Fruit fly (Drosophila melanogaster) whole organism, embryonic: Measurements from ENCODE around the gene Acn.
A peak's percentile ranks its signal among the peaks of the same experiment; 100 is the strongest.

Experiments
- B-H2 ChIP-seq: fragments of 200-800 bp; sonication (Bioruptor generic); optimal IDR thresholded peaks from 2 replicates; lab custom pipeline; 2018; ENCODE audit warnings: missing biosample characterization, mild to moderate bottlenecking, missing genetic modification characterization
- BEAF-32 ChIP-seq: fragments of 200-800 bp; sonication (Bioruptor generic); optimal IDR thresholded peaks from 3 replicates; lab custom pipeline; 2017; ENCODE audit warnings: missing biosample characterization, missing genetic modification characterization, mild to moderate bottlenecking, moderate library complexity, missing genetic modification reagents
- CG11695 ChIP-seq: fragments of 200-800 bp; sonication (Bioruptor generic); IDR thresholded peaks from 3 replicates; pipeline ENCODE4 v1.3.6; 2022; ENCODE audit warnings: missing biosample characterization, missing genetic modification characterization
- CG14965 ChIP-seq: fragments of 200-800 bp; sonication (Bioruptor generic); optimal IDR thresholded peaks from 2 replicates; lab custom pipeline; 2016; ENCODE audit warnings: missing biosample characterization, missing genetic modification characterization, borderline replicate concordance
- CG15479 ChIP-seq: fragments of 200-800 bp; sonication (Bioruptor generic); optimal IDR thresholded peaks from 3 replicates; lab custom pipeline; 2019; ENCODE audit warnings: missing biosample characterization, mild to moderate bottlenecking, missing genetic modification characterization, moderate library complexity
- CG15514 ChIP-seq: fragments of 200-800 bp; sonication (Bioruptor generic); optimal IDR thresholded peaks from 3 replicates; lab custom pipeline; 2017; ENCODE audit warnings: missing biosample characterization, missing genetic modification characterization, mild to moderate bottlenecking, moderate library complexity, missing genetic modification reagents
- CG15601 ChIP-seq: fragments of 200-800 bp; sonication (Bioruptor generic); optimal IDR thresholded peaks from 3 replicates; lab custom pipeline; 2019; ENCODE audit warnings: missing biosample characterization, mild to moderate bottlenecking, missing genetic modification characterization, moderate library complexity
- CG17359 ChIP-seq: fragments of 200-800 bp; sonication (Bioruptor generic); optimal IDR thresholded peaks from 3 replicates; lab custom pipeline; 2018; ENCODE audit warnings: missing biosample characterization, mild to moderate bottlenecking, missing genetic modification characterization, moderate library complexity
- CG17802 ChIP-seq: fragments of 200-800 bp; sonication (Bioruptor generic); optimal IDR thresholded peaks from 2 replicates; lab custom pipeline; 2018; ENCODE audit warnings: missing biosample characterization, mild to moderate bottlenecking, missing genetic modification characterization, moderate library complexity
- CG18011 ChIP-seq: fragments of 200-800 bp; sonication (Bioruptor generic); optimal IDR thresholded peaks from 2 replicates; lab custom pipeline; 2017; ENCODE audit warnings: missing biosample characterization, missing genetic modification characterization, mild to moderate bottlenecking, moderate library complexity, missing genotype
- CG32767 ChIP-seq: fragments of 200-800 bp; sonication (Bioruptor generic); IDR thresholded peaks from 2 replicates; pipeline ENCODE4 v1.3.6; 2022; ENCODE audit warnings: missing biosample characterization, missing genetic modification characterization
- CG3281 ChIP-seq: fragments of 200-800 bp; sonication (Bioruptor generic); optimal IDR thresholded peaks from 3 replicates; lab custom pipeline; 2017; ENCODE audit warnings: missing biosample characterization, mild to moderate bottlenecking, missing genetic modification characterization
- CG5180 ChIP-seq: fragments of 200-800 bp; sonication (Bioruptor generic); optimal IDR thresholded peaks from 3 replicates; lab custom pipeline; 2017; ENCODE audit warnings: missing biosample characterization, missing genetic modification characterization, mild to moderate bottlenecking, moderate library complexity, missing genetic modification reagents
- CG5953 ChIP-seq: fragments of 200-800 bp; sonication (Bioruptor generic); IDR thresholded peaks from 2 replicates; pipeline ENCODE4 v1.3.6; 2022; ENCODE audit warnings: missing biosample characterization, missing genetic modification characterization
- CG6175 ChIP-seq: fragments of 200-800 bp; sonication (Bioruptor generic); IDR thresholded peaks from 3 replicates; pipeline ENCODE4 v1.3.6; 2022; ENCODE audit warnings: missing biosample characterization, missing genetic modification characterization
- CG7963 ChIP-seq: fragments of 200-800 bp; sonication (Bioruptor generic); IDR thresholded peaks from 3 replicates; pipeline ENCODE4 v1.3.6; 2022; ENCODE audit warnings: missing biosample characterization, missing genetic modification characterization; ENCODE audit not compliant: partially characterized antibody
- CG7987 ChIP-seq: fragments of 200-800 bp; sonication (Bioruptor generic); optimal IDR thresholded peaks from 2 replicates; lab custom pipeline; 2018; ENCODE audit warnings: missing biosample characterization, mild to moderate bottlenecking, missing genetic modification characterization, moderate library complexity
- CG8478 ChIP-seq: fragments of >200 bp; optimal IDR thresholded peaks from 2 replicates; lab custom pipeline; 2018
- CkIIα-i1 ChIP-seq: fragments of 200-800 bp; sonication (Bioruptor generic); IDR thresholded peaks from 2 replicates; pipeline ENCODE4 v1.3.6; 2022; ENCODE audit warnings: missing biosample characterization, missing genetic modification characterization
- CrebB ChIP-seq: fragments of 200-800 bp; sonication (Bioruptor generic); optimal IDR thresholded peaks from 3 replicates; lab custom pipeline; 2018; ENCODE audit warnings: missing biosample characterization, mild to moderate bottlenecking, missing genetic modification characterization
- Dip2 ChIP-seq: fragments of 200-800 bp; sonication (Bioruptor generic); IDR thresholded peaks from 2 replicates; pipeline ENCODE4 v1.3.6; 2022; ENCODE audit warnings: missing biosample characterization, missing genetic modification characterization
- Eip74EF ChIP-seq, 2 experiments: fragments of 200-800 bp in 1 of 2; fragments of >200 bp in 1 of 2; sonication (Bioruptor generic) in 1 of 2; optimal IDR thresholded peaks; 2 replicates each; lab custom pipeline; 2017 to 2019; ENCODE audit warnings: missing biosample characterization in 2 of 2, missing genetic modification characterization in 2 of 2, mild to moderate bottlenecking in 1 of 2, moderate library complexity in 1 of 2
- H2.0 ChIP-seq: fragments of 200-800 bp; sonication (Bioruptor generic); IDR thresholded peaks from 2 replicates; pipeline ENCODE4 v1.3.6; 2022; ENCODE audit warnings: missing biosample characterization, missing genetic modification characterization
- Lhr ChIP-seq: fragments of 200-800 bp; sonication (Bioruptor generic); optimal IDR thresholded peaks from 3 replicates; lab custom pipeline; 2017; ENCODE audit warnings: mild to moderate bottlenecking, missing biosample characterization, missing genetic modification reagents, missing genetic modification characterization
- Mad ChIP-seq: fragments of 200-800 bp; sonication (Bioruptor generic); optimal IDR thresholded peaks from 2 replicates; lab custom pipeline; 2016; ENCODE audit warnings: missing biosample characterization, missing genetic modification characterization
- Med ChIP-seq: fragments of 200-800 bp; sonication (Bioruptor generic); peaks from one replicate; lab custom pipeline; 2016; ENCODE audit warnings: missing biosample characterization, missing genetic modification characterization, mild to moderate bottlenecking, inconsistent platforms, moderate library complexity
- Meics ChIP-seq: fragments of 200-800 bp; sonication (Bioruptor generic); optimal IDR thresholded peaks from 2 replicates; lab custom pipeline; 2017; ENCODE audit warnings: missing biosample characterization, mild to moderate bottlenecking, missing genetic modification characterization
- Mes4 ChIP-seq: fragments of 200-800 bp; sonication (Bioruptor generic); optimal IDR thresholded peaks from 2 replicates; lab custom pipeline; 2016; ENCODE audit warnings: missing biosample characterization, missing genetic modification characterization
- NC2α ChIP-seq: fragments of 200-800 bp; sonication (Bioruptor generic); optimal IDR thresholded peaks from 2 replicates; lab custom pipeline; 2016; ENCODE audit warnings: missing biosample characterization, missing genetic modification characterization
- Nf-YA ChIP-seq: fragments of 200-800 bp; sonication (Bioruptor generic); IDR thresholded peaks from 2 replicates; pipeline ENCODE4 v1.3.6; 2022; ENCODE audit warnings: missing biosample characterization, missing genetic modification characterization
- Ptx1 ChIP-seq: fragments of 200-800 bp; sonication (Bioruptor generic); IDR thresholded peaks from 2 replicates; pipeline ENCODE4 v1.3.6; 2022; ENCODE audit warnings: missing biosample characterization, missing genetic modification characterization
- Ssrp ChIP-seq: fragments of 200-800 bp; sonication (Bioruptor generic); optimal IDR thresholded peaks from 2 replicates; lab custom pipeline; 2018; ENCODE audit warnings: missing biosample characterization, mild to moderate bottlenecking, missing genetic modification characterization, moderate library complexity
- chinmo ChIP-seq: fragments of 200-800 bp; sonication (Bioruptor generic); IDR thresholded peaks from 4 replicates; pipeline ENCODE4 v1.3.6; 2022; ENCODE audit warnings: missing biosample characterization, missing genetic modification characterization; ENCODE audit not compliant: partially characterized antibody
- ci ChIP-seq: fragments of 200-800 bp; sonication (Bioruptor generic); IDR thresholded peaks from 3 replicates; pipeline ENCODE4 v1.3.6; 2022; ENCODE audit warnings: missing biosample characterization, missing genetic modification characterization
- eyg ChIP-seq: fragments of 200-800 bp; sonication (Bioruptor generic); optimal IDR thresholded peaks from 3 replicates; lab custom pipeline; 2016; ENCODE audit warnings: missing biosample characterization, missing genetic modification characterization
- fd3F ChIP-seq: fragments of 200-800 bp; sonication (Bioruptor generic); optimal IDR thresholded peaks from 2 replicates; lab custom pipeline; 2018; ENCODE audit warnings: missing biosample characterization, mild to moderate bottlenecking, missing genetic modification characterization, moderate library complexity
- hkb ChIP-seq, 2 experiments: fragments of 200-800 bp in 1 of 2; fragments of >200 bp in 1 of 2; sonication (Bioruptor generic) in 1 of 2; IDR thresholded peaks in 1 of 2; optimal IDR thresholded peaks in 1 of 2; 2 replicates each; pipeline versions ENCODE4 v1.3.6 to Lab custom; 2017 to 2022; ENCODE audit warnings: missing biosample characterization in 1 of 2, missing genetic modification characterization in 1 of 2
- jing ChIP-seq: fragments of 200-800 bp; sonication (Bioruptor generic); optimal IDR thresholded peaks from 2 replicates; lab custom pipeline; 2018; ENCODE audit warnings: missing biosample characterization, mild to moderate bottlenecking, missing genetic modification characterization
- nom ChIP-seq: fragments of 200-800 bp; sonication (Bioruptor generic); optimal IDR thresholded peaks from 2 replicates; lab custom pipeline; 2017; ENCODE audit warnings: missing biosample characterization, missing genetic modification characterization, mild to moderate bottlenecking, moderate library complexity, missing genetic modification reagents
- rib ChIP-seq: fragments of 200-800 bp; sonication (Bioruptor generic); IDR thresholded peaks from 2 replicates; pipeline ENCODE4 v1.3.6; 2022; ENCODE audit warnings: missing biosample characterization, missing genetic modification characterization
- sqz ChIP-seq: fragments of 200-800 bp; sonication (Bioruptor generic); optimal IDR thresholded peaks from 3 replicates; lab custom pipeline; 2018; ENCODE audit warnings: missing biosample characterization, mild to moderate bottlenecking, missing genetic modification characterization
- stc ChIP-seq: fragments of 200-800 bp; sonication (Bioruptor generic); IDR thresholded peaks from 2 replicates; pipeline ENCODE4 v1.3.6; 2022; ENCODE audit warnings: missing biosample characterization, missing genetic modification characterization
- tap ChIP-seq: fragments of 200-800 bp; optimal IDR thresholded peaks from 3 replicates; lab custom pipeline; 2019; ENCODE audit warnings: missing biosample characterization, mild to moderate bottlenecking, missing genetic modification characterization, moderate library complexity
- tin ChIP-seq: fragments of 200-800 bp; sonication (Bioruptor generic); optimal IDR thresholded peaks from 3 replicates; lab custom pipeline; 2016; ENCODE audit warnings: missing biosample characterization, missing genetic modification characterization
- ttk ChIP-seq: fragments of 200-800 bp; sonication (Bioruptor generic); IDR thresholded peaks from 2 replicates; pipeline ENCODE4 v2.1.2; 2022; ENCODE audit warnings: missing biosample characterization, missing genetic modification characterization
- tup ChIP-seq: fragments of 200-800 bp; sonication (Bioruptor generic); optimal IDR thresholded peaks from 2 replicates; lab custom pipeline; 2016; ENCODE audit warnings: missing biosample characterization, mild to moderate bottlenecking, missing genetic modification characterization, moderate library complexity
- unpg ChIP-seq: fragments of 200-800 bp; sonication (Bioruptor generic); optimal IDR thresholded peaks from 3 replicates; lab custom pipeline; 2018; ENCODE audit warnings: missing biosample characterization, mild to moderate bottlenecking, missing genetic modification characterization, moderate library complexity
- wdn ChIP-seq: fragments of 200-800 bp; sonication (Bioruptor generic); IDR thresholded peaks from 2 replicates; pipeline ENCODE4 v1.3.6; 2022; ENCODE audit warnings: missing biosample characterization, missing genetic modification characterization
- zf30C ChIP-seq: fragments of 200-800 bp; sonication (Bioruptor generic); optimal IDR thresholded peaks from 3 replicates; lab custom pipeline; 2018; ENCODE audit warnings: missing biosample characterization, mild to moderate bottlenecking, missing genetic modification characterization

The Acn gene

dm6 chr2L:19045111-19045560 lies at the start of gene Acn, which contains the start of gene Ttc19 (continued):
- TF ChIP-seq CG14965: peak; percentile 18
- TF ChIP-seq BEAF-32 (GFP tag; lab: Kevin White, UChicago): peak; percentile 97
- peak; percentile 63 for TF ChIP-seq tap (tag; lab: Kevin White, UChicago)
- no peak for TF ChIP-seq CG15479
- TF ChIP-seq fd3F (GFP tag; lab: Kevin White, UChicago): peak; percentile 72
- no peak for TF ChIP-seq CG8478 (lab: Kevin White, UChicago)
- TF ChIP-seq CG7987 (GFP tag; lab: Kevin White, UChicago): peak; percentile 53
- peak; percentile 62 for TF ChIP-seq Nf-YA
- peak; percentile 77 for TF ChIP-seq stc
- no peak for TF ChIP-seq Eip74EF (GFP tag; optimal IDR thresholded peaks at IDR 0.05; lab: Kevin White, UChicago)
- TF ChIP-seq hkb (optimal IDR thresholded peaks at IDR 0.05; lab: Kevin White, UChicago): no peak
- TF ChIP-seq hkb (GFP tag; IDR thresholded peaks at IDR 0.05; lab: Robert Waterston, UW): peak; percentile 84
- no peak for TF ChIP-seq jing (GFP tag; lab: Kevin White, UChicago)
- TF ChIP-seq wdn (GFP tag; lab: Robert Waterston, UW): peak; percentile 83
- TF ChIP-seq CG15514 (GFP tag; lab: Kevin White, UChicago): peak; percentile 79
- peak; percentile 63 for TF ChIP-seq CG18011 (GFP tag; lab: Kevin White, UChicago)
- peak; percentile 79 for TF ChIP-seq Meics (GFP tag; lab: Kevin White, UChicago)
- TF ChIP-seq Lhr (GFP tag; lab: Kevin White, UChicago): peak; percentile 51
- TF ChIP-seq CG3281: peak; percentile 76
- TF ChIP-seq Ssrp (tag; lab: Kevin White, UChicago): peak; percentile 78
- no peak for TF ChIP-seq zf30C (GFP tag; lab: Kevin White, UChicago)
- TF ChIP-seq CrebB (tag; lab: Kevin White, UChicago): peak; percentile 54
- peak; percentile 77 for TF ChIP-seq CG15601 (tag; lab: Kevin White, UChicago)
- peak; percentile 76 for TF ChIP-seq Mes4 (GFP tag; lab: Kevin White, UChicago)
- TF ChIP-seq unpg: peak; percentile 81
- TF ChIP-seq CG5180 (GFP tag; lab: Kevin White, UChicago): no peak
- peak; percentile 88 for TF ChIP-seq tin (GFP tag; lab: Kevin White, UChicago)
- TF ChIP-seq NC2α: peak; percentile 76
- TF ChIP-seq CG32767 (GFP tag; lab: Robert Waterston, UW): peak; percentile 50
- TF ChIP-seq chinmo (GFP tag; lab: Robert Waterston, UW): peak; percentile 86
- peak; percentile 92 for TF ChIP-seq CG7963 (GFP tag; lab: Robert Waterston, UW)
- peak; percentile 61; the same call in 1 of the 3 replicates for TF ChIP-seq CG6175
- peak; percentile 82 for TF ChIP-seq CG17359 (tag; lab: Kevin White, UChicago)
- peak; percentile 66 for TF ChIP-seq CG17802
- peak; percentile 35 for TF ChIP-seq nom
- TF ChIP-seq Ptx1 (GFP tag; lab: Robert Waterston, UW): peak; percentile 86
- TF ChIP-seq CG5953 (GFP tag; lab: Robert Waterston, UW): 0 out of 2 replicates have a peak, but pooled peaks have one; percentile 25
- peak; percentile 81 for TF ChIP-seq Mad (GFP tag; lab: Kevin White, UChicago)
- TF ChIP-seq rib: peak; percentile 75
- TF ChIP-seq tup (GFP tag; lab: Kevin White, UChicago): peak; percentile 71
- TF ChIP-seq ci (GFP tag; lab: Robert Waterston, UW): peak; percentile 83
- TF ChIP-seq B-H2: peak; percentile 87
- no peak for TF ChIP-seq CkIIα-i1 (GFP tag; lab: Robert Waterston, UW)
- no peak for TF ChIP-seq sqz (GFP tag; lab: Kevin White, UChicago)
- TF ChIP-seq eyg (GFP tag; lab: Kevin White, UChicago): peak; percentile 88
- TF ChIP-seq Dip2 (GFP tag; lab: Robert Waterston, UW): no peak
- peak; percentile 84 for TF ChIP-seq H2.0 (GFP tag; lab: Robert Waterston, UW)
- TF ChIP-seq Med (GFP tag; lab: Kevin White, UChicago): peak; percentile 97
- peak; percentile 67 for TF ChIP-seq ttk (GFP tag; lab: Robert Waterston, UW)
- TF ChIP-seq CG11695 (GFP tag; lab: Robert Waterston, UW): peak; percentile 53; the same call in 1 of the 3 replicates
